Worm (Caenorhabditis elegans) whole organism, L4/young adult: ENCODE results near the gene F54D1.1.

ENCODE experiments used
- W03F9.2 ChIP-seq: fragments of 150-350 bp; optimal IDR thresholded peaks from 2 replicates; lab custom pipeline; 2014; ENCODE audit warnings: missing biosample characterization, missing genetic modification characterization
- dao-5 ChIP-seq: sonication (generic microtip); optimal IDR thresholded peaks from 2 replicates; lab custom pipeline; 2016; ENCODE audit warnings: missing genotype, missing genetic modification characterization, moderate library complexity, missing compliant biosample characterization
- him-1 ChIP-seq: sonication (generic microtip); optimal IDR thresholded peaks from 2 replicates; lab custom pipeline; 2016; ENCODE audit warnings: missing genotype, missing genetic modification reagents, missing genetic modification characterization, missing compliant biosample characterization

- TF ChIP-seq him-1 (tag; lab: Kevin White, UChicago) (no peak), dao-5 (no peak), W03F9.2 (tag; lab: Kevin White, UChicago) (no peak)
These were observed 31.6 kb upstream of the F54D1.1 start, which contains the start of gene best-7 for ce11 chrIV:11230069-11230468.
